Worm (Caenorhabditis elegans): ENCODE measurements around the gene T05G5.1.

The T05G5.1 gene

DNA sequence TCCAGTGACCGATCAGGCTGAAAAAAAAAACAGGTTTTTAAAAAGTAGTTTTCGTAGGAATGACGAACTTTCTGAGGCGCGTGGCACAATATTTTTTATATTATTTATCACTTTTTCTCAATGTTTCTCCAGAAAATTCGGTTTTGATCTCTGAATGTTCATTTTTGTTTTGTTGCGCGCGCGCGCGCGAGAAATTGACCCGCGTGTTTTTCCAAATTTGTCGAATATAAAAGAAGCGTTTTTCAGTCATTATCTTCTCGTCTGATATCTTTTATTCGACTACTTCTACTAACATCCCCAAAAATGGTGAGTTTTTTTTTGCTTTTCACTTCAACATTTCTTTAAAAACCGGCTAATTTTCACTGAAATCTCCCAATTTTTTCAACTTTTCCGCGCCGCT is 15.7 kb upstream of the T05G5.1 start, which contains the start of gene rmd-1 (continued):
- TF ChIP-seq fkh-3 (tag; optimal IDR thresholded peaks at IDR 0.05) (no peak), athp-1 (tag; optimal IDR thresholded peaks at IDR 0.05) (no peak), snpc-1.3 (tag; optimal IDR thresholded peaks at IDR 0.05; ENCODE audit: insufficient read depth) (peak; percentile 29), hlh-26 (GFP tag; conservative IDR thresholded peaks at IDR 0.05) (no peak), sdz-38 (tag; optimal IDR thresholded peaks at IDR 0.05) (no peak), T07F8.4 (tag; optimal IDR thresholded peaks at IDR 0.05) (no peak), pbrm-1 (GFP tag; IDR thresholded peaks at IDR 0.05) (no peak), mel-28 (tag; optimal IDR thresholded peaks at IDR 0.05; ENCODE audit: borderline replicate concordance) (no peak), Y53G8AR.9 (GFP tag; conservative IDR thresholded peaks at IDR 0.05) (no peak), zim-3 (tag; optimal IDR thresholded peaks at IDR 0.05) (no peak), ama-1 (optimal IDR thresholded peaks at IDR 0.05) (no peak), ama-1 (GFP tag; optimal IDR thresholded peaks at IDR 0.05) (no peak), ekl-4 (GFP tag; IDR thresholded peaks at IDR 0.05) (peak; percentile 9; the same call in 1 of the 2 replicates), sea-2 (GFP tag; IDR thresholded peaks at IDR 0.05) (no peak), nhr-80 (tag; optimal IDR thresholded peaks at IDR 0.05) (no peak), Y95B8A.8 (GFP tag; IDR thresholded peaks at IDR 0.05) (0 out of 2 replicates have a peak, but pooled peaks have one; percentile 40), Y79H2A.3 (GFP tag; conservative IDR thresholded peaks at IDR 0.05) (no peak), gei-17 (GFP tag; optimal IDR thresholded peaks at IDR 0.05) (no peak), zfh-2 (GFP tag; conservative IDR thresholded peaks at IDR 0.05) (no peak), hrde-1 (tag; optimal IDR thresholded peaks at IDR 0.05; ENCODE audit: borderline replicate concordance) (no peak), madf-10 (tag; optimal IDR thresholded peaks at IDR 0.05) (no peak), tlf-1 (GFP tag; optimal IDR thresholded peaks at IDR 0.05) (peak; percentile 8), bed-2 (GFP tag; IDR thresholded peaks at IDR 0.05) (no peak), F52B5.7 (tag; optimal IDR thresholded peaks at IDR 0.05) (no peak), let-526 (GFP tag; IDR thresholded peaks at IDR 0.05) (no peak), chd-7 (tag; optimal IDR thresholded peaks at IDR 0.05) (no peak), nfyb-1 (GFP tag; IDR thresholded peaks at IDR 0.05) (no peak), hlh-12 (tag; optimal IDR thresholded peaks at IDR 0.05) (no peak), efl-1 (GFP tag; optimal IDR thresholded peaks at IDR 0.05) (peak; percentile 94), ceh-79 (tag; optimal IDR thresholded peaks at IDR 0.05) (no peak), let-607 (tag; optimal IDR thresholded peaks at IDR 0.05) (no peak), mxl-1 (tag; optimal IDR thresholded peaks at IDR 0.05) (no peak), mcd-1 (GFP tag; IDR thresholded peaks at IDR 0.05) (no peak), ceh-58 (GFP tag; IDR thresholded peaks at IDR 0.05) (no peak), K12H6.12 (tag; optimal IDR thresholded peaks at IDR 0.05) (no peak), F37B4.10 (GFP tag; IDR thresholded peaks at IDR 0.05) (no peak), madf-6 (GFP tag; IDR thresholded peaks at IDR 0.05) (peak; percentile 96), nfya-1 (tag; optimal IDR thresholded peaks at IDR 0.05; ENCODE audit: borderline replicate concordance, insufficient read depth) (no peak), F49E8.2 (tag; optimal IDR thresholded peaks at IDR 0.05; ENCODE audit: insufficient read depth) (no peak), nhr-90 (tag; optimal IDR thresholded peaks at IDR 0.05) (no peak), unc-62 (GFP tag; optimal IDR thresholded peaks at IDR 0.05) (no peak), egl-44 (GFP tag; IDR thresholded peaks at IDR 0.05) (no peak), attf-3 (GFP tag; conservative IDR thresholded peaks at IDR 0.05) (no peak), pha-4 (tag; optimal IDR thresholded peaks at IDR 0.05) (no peak), attf-5 (GFP tag; optimal IDR thresholded peaks at IDR 0.05) (no peak), Y56A3A.18 (GFP tag; IDR thresholded peaks at IDR 0.05) (no peak), lag-1 (GFP tag; IDR thresholded peaks at IDR 0.05) (no peak), ztf-26 (tag; optimal IDR thresholded peaks at IDR 0.05) (no peak), egrh-3 (GFP tag; IDR thresholded peaks at IDR 0.05) (no peak), ztf-3 (GFP tag; optimal IDR thresholded peaks at IDR 0.05) (no peak)

All from whole organism, young adult.